Fruit fly (Drosophila melanogaster) whole organism, embryonic: ENCODE results near the gene CG14341.

ENCODE experiments used
- Ada2b ChIP-seq: fragments of 200-800 bp; sonication (Bioruptor generic); IDR thresholded peaks from 2 replicates; pipeline ENCODE4 v1.3.6; 2022; ENCODE audit warnings: missing biosample characterization, missing genetic modification characterization
- CG10565 ChIP-seq: fragments of 200-800 bp; sonication (Bioruptor generic); optimal IDR thresholded peaks from 3 replicates; lab custom pipeline; 2016; ENCODE audit warnings: missing biosample characterization, mild to moderate bottlenecking, missing genetic modification characterization
- CG10959 ChIP-seq: fragments of 200-800 bp; sonication (Bioruptor generic); IDR thresholded peaks from 2 replicates; pipeline ENCODE4 v1.3.6; 2022; ENCODE audit warnings: missing biosample characterization, missing genetic modification characterization
- CG13287 ChIP-seq: fragments of 200-800 bp; sonication (Bioruptor generic); IDR thresholded peaks from 2 replicates; pipeline ENCODE4 v1.3.6; 2022; ENCODE audit warnings: missing biosample characterization, missing genetic modification characterization; ENCODE audit not compliant: partially characterized antibody
- CG14860 ChIP-seq: fragments of 200-800 bp; sonication (Bioruptor generic); IDR thresholded peaks from 3 replicates; pipeline ENCODE4 v1.3.6; 2022; ENCODE audit warnings: missing biosample characterization, missing genetic modification characterization; ENCODE audit not compliant: partially characterized antibody
- CG15601 ChIP-seq: fragments of 200-800 bp; sonication (Bioruptor generic); optimal IDR thresholded peaks from 3 replicates; lab custom pipeline; 2019; ENCODE audit warnings: missing biosample characterization, mild to moderate bottlenecking, missing genetic modification characterization, moderate library complexity
- CG17186 ChIP-seq: fragments of 200-800 bp; sonication (Bioruptor generic); optimal IDR thresholded peaks from 3 replicates; lab custom pipeline; 2017; ENCODE audit warnings: missing biosample characterization, missing genetic modification reagents, missing genetic modification characterization
- CG2712 ChIP-seq: fragments of 200-800 bp; optimal IDR thresholded peaks from 3 replicates; lab custom pipeline; 2019; ENCODE audit warnings: missing biosample characterization, mild to moderate bottlenecking, missing genetic modification characterization, moderate library complexity
- CG2875 ChIP-seq: fragments of 200-800 bp; sonication (Bioruptor generic); optimal IDR thresholded peaks from 2 replicates; lab custom pipeline; 2017; ENCODE audit warnings: missing biosample characterization, mild to moderate bottlenecking, missing genetic modification characterization, missing genetic modification reagents
- CG30431 ChIP-seq: fragments of 200-800 bp; sonication (Bioruptor generic); optimal IDR thresholded peaks from 2 replicates; lab custom pipeline; 2017; ENCODE audit warnings: missing biosample characterization, missing genetic modification characterization
- CG32772 ChIP-seq: fragments of 200-800 bp; sonication (Bioruptor generic); IDR thresholded peaks from 2 replicates; pipeline ENCODE4 v1.3.6; 2022; ENCODE audit warnings: missing biosample characterization, missing genetic modification characterization
- CG3838 ChIP-seq: fragments of 200-800 bp; sonication (Bioruptor generic); optimal IDR thresholded peaks from 3 replicates; lab custom pipeline; 2016; ENCODE audit warnings: missing biosample characterization, missing genetic modification characterization
- CG4404 ChIP-seq: fragments of 200-800 bp; sonication (Bioruptor generic); IDR thresholded peaks from 2 replicates; pipeline ENCODE4 v1.3.6; 2022; ENCODE audit warnings: missing biosample characterization, missing genetic modification characterization
- CG4707 ChIP-seq: fragments of 200-800 bp; sonication (Bioruptor generic); optimal IDR thresholded peaks from 2 replicates; lab custom pipeline; 2018; ENCODE audit warnings: missing biosample characterization, mild to moderate bottlenecking, missing genetic modification characterization, moderate library complexity
- CG6854 ChIP-seq: fragments of 200-800 bp; sonication (Bioruptor generic); optimal IDR thresholded peaks from 3 replicates; lab custom pipeline; 2017; ENCODE audit warnings: missing biosample characterization, mild to moderate bottlenecking, missing genetic modification characterization
- CG7372 ChIP-seq: fragments of 200-800 bp; sonication (Bioruptor generic); IDR thresholded peaks from 2 replicates; pipeline ENCODE4 v1.3.6; 2022; ENCODE audit warnings: missing biosample characterization, missing genetic modification characterization
- CG7745 ChIP-seq: fragments of 200-800 bp; sonication (Bioruptor generic); optimal IDR thresholded peaks from 2 replicates; lab custom pipeline; 2018; ENCODE audit warnings: missing biosample characterization, mild to moderate bottlenecking, missing genetic modification characterization, moderate library complexity
- CG7786 ChIP-seq: fragments of 200-800 bp; sonication (Bioruptor generic); optimal IDR thresholded peaks from 2 replicates; lab custom pipeline; 2016; ENCODE audit warnings: missing biosample characterization, missing genetic modification characterization
- Drgx ChIP-seq: fragments of 200-800 bp; sonication (Bioruptor generic); IDR thresholded peaks from 2 replicates; pipeline ENCODE4 v1.3.6; 2022; ENCODE audit warnings: missing biosample characterization, missing genetic modification characterization
- Ets65A ChIP-seq: fragments of 200-800 bp; sonication (Bioruptor generic); peaks from one replicate; lab custom pipeline; 2016; ENCODE audit warnings: missing biosample characterization, missing genetic modification characterization
- Fer2 ChIP-seq: fragments of 200-800 bp; sonication (Bioruptor generic); optimal IDR thresholded peaks from 2 replicates; lab custom pipeline; 2018; ENCODE audit warnings: missing biosample characterization, mild to moderate bottlenecking, missing genetic modification characterization, moderate library complexity
- HLH4C ChIP-seq: fragments of 200-800 bp; sonication (Bioruptor generic); IDR thresholded peaks from 3 replicates; pipeline ENCODE4 v1.3.6; 2022; ENCODE audit warnings: missing biosample characterization, missing genetic modification characterization; ENCODE audit not compliant: partially characterized antibody
- Hey ChIP-seq: fragments of 200-800 bp; sonication (Bioruptor generic); optimal IDR thresholded peaks from 3 replicates; lab custom pipeline; 2018; ENCODE audit warnings: missing biosample characterization, mild to moderate bottlenecking, missing genetic modification characterization
- HmgZ ChIP-seq: fragments of 200-800 bp; sonication (Bioruptor generic); optimal IDR thresholded peaks from 2 replicates; lab custom pipeline; 2018; ENCODE audit warnings: missing biosample characterization, mild to moderate bottlenecking, missing genetic modification characterization
- Hmr ChIP-seq: fragments of 200-800 bp; sonication (Bioruptor generic); optimal IDR thresholded peaks from 3 replicates; lab custom pipeline; 2017; ENCODE audit warnings: mild to moderate bottlenecking, missing biosample characterization, missing genetic modification reagents, missing genetic modification characterization
- Hmx ChIP-seq: fragments of 200-800 bp; sonication (Bioruptor generic); optimal IDR thresholded peaks from 2 replicates; lab custom pipeline; 2016; ENCODE audit warnings: missing biosample characterization, missing genetic modification characterization
- Lim3 ChIP-seq: fragments of 200-800 bp; sonication (Bioruptor generic); IDR thresholded peaks from 2 replicates; pipeline ENCODE4 v1.3.6; 2022; ENCODE audit warnings: missing biosample characterization, missing genetic modification characterization
- NC2α ChIP-seq: fragments of 200-800 bp; sonication (Bioruptor generic); optimal IDR thresholded peaks from 2 replicates; lab custom pipeline; 2016; ENCODE audit warnings: missing biosample characterization, missing genetic modification characterization
- Neu2 ChIP-seq: fragments of 200-800 bp; sonication (Bioruptor generic); optimal IDR thresholded peaks from 3 replicates; lab custom pipeline; 2016; ENCODE audit warnings: missing biosample characterization, missing genetic modification characterization, borderline replicate concordance
- Poxn ChIP-seq: fragments of 200-800 bp; sonication (Bioruptor generic); IDR thresholded peaks from 2 replicates; pipeline ENCODE4 v1.3.6; 2022; ENCODE audit warnings: missing biosample characterization, missing genetic modification characterization
- Six4 ChIP-seq: fragments of 200-800 bp; sonication (Bioruptor generic); optimal IDR thresholded peaks from 2 replicates; lab custom pipeline; 2016; ENCODE audit warnings: missing biosample characterization, missing genetic modification characterization
- TFAM ChIP-seq: fragments of 200-800 bp; sonication (Bioruptor generic); optimal IDR thresholded peaks from 2 replicates; lab custom pipeline; 2017; ENCODE audit warnings: missing biosample characterization, missing genetic modification characterization, inconsistent platforms
- chm ChIP-seq: fragments of 200-800 bp; sonication (Bioruptor generic); IDR thresholded peaks from 2 replicates; pipeline ENCODE4 v1.3.6; 2022; ENCODE audit warnings: missing biosample characterization, missing genetic modification characterization
- da ChIP-seq: fragments of 200-800 bp; sonication (Bioruptor generic); optimal IDR thresholded peaks from 2 replicates; lab custom pipeline; 2016; ENCODE audit warnings: missing biosample characterization, missing genetic modification characterization
- en ChIP-seq: fragments of 200-800 bp; sonication (Bioruptor generic); optimal IDR thresholded peaks from 2 replicates; lab custom pipeline; 2016; ENCODE audit warnings: missing biosample characterization, missing genetic modification characterization
- fd3F ChIP-seq: fragments of 200-800 bp; sonication (Bioruptor generic); optimal IDR thresholded peaks from 2 replicates; lab custom pipeline; 2018; ENCODE audit warnings: missing biosample characterization, mild to moderate bottlenecking, missing genetic modification characterization, moderate library complexity
- gcm2 ChIP-seq: fragments of 200-800 bp; sonication (Bioruptor generic); optimal IDR thresholded peaks from 2 replicates; lab custom pipeline; 2016; ENCODE audit warnings: missing biosample characterization, missing genetic modification characterization
- gsb-n ChIP-seq: fragments of 200-800 bp; sonication (Bioruptor generic); optimal IDR thresholded peaks from 3 replicates; lab custom pipeline; 2018; ENCODE audit warnings: missing biosample characterization, mild to moderate bottlenecking, missing genetic modification characterization
- gt ChIP-seq: fragments of 200-800 bp; sonication (Bioruptor generic); IDR thresholded peaks from 2 replicates; pipeline ENCODE4 v1.3.6; 2022; ENCODE audit warnings: missing biosample characterization, missing genetic modification characterization
- ham ChIP-seq: fragments of 200-800 bp; sonication (Bioruptor generic); IDR thresholded peaks from 2 replicates; pipeline ENCODE4 v1.3.6; 2022; ENCODE audit warnings: missing biosample characterization, missing genetic modification characterization
- insv ChIP-seq, 2 experiments: fragments of 200-800 bp; sonication (Bioruptor generic); optimal IDR thresholded peaks; 3 replicates each; lab custom pipeline; 2016 to 2018; ENCODE audit warnings: missing biosample characterization in 2 of 2, missing genetic modification characterization in 2 of 2
- lmd ChIP-seq: fragments of 200-800 bp; sonication (Bioruptor generic); IDR thresholded peaks from 2 replicates; pipeline ENCODE4 v1.3.6; 2022; ENCODE audit warnings: missing biosample characterization, missing genetic modification characterization
- maf-S ChIP-seq: fragments of 200-800 bp; sonication (Bioruptor generic); optimal IDR thresholded peaks from 2 replicates; lab custom pipeline; 2016; ENCODE audit warnings: missing biosample characterization, missing genetic modification characterization
- mam ChIP-seq: fragments of 200-800 bp; sonication (Bioruptor generic); optimal IDR thresholded peaks from 3 replicates; lab custom pipeline; 2016; ENCODE audit warnings: missing biosample characterization, missing genetic modification characterization
- mld ChIP-seq: fragments of 200-800 bp; sonication (Bioruptor generic); IDR thresholded peaks from 3 replicates; pipeline ENCODE4 v1.3.6; 2022; ENCODE audit warnings: missing biosample characterization, missing genetic modification characterization; ENCODE audit not compliant: partially characterized antibody
- pita ChIP-seq: fragments of 200-800 bp; sonication (Bioruptor generic); optimal IDR thresholded peaks from 2 replicates; lab custom pipeline; 2017; ENCODE audit warnings: missing biosample characterization, mild to moderate bottlenecking, missing genetic modification characterization
- slbo ChIP-seq: fragments of 200-800 bp; sonication (Bioruptor generic); IDR thresholded peaks from 2 replicates; pipeline ENCODE4 v1.3.6; 2022; ENCODE audit warnings: missing biosample characterization, missing genetic modification characterization
- slou ChIP-seq: fragments of 200-800 bp; sonication (Bioruptor generic); optimal IDR thresholded peaks from 3 replicates; lab custom pipeline; 2016; ENCODE audit warnings: missing biosample characterization, missing genetic modification characterization
- toy ChIP-seq: fragments of 200-800 bp; sonication (Bioruptor generic); IDR thresholded peaks from 2 replicates; pipeline ENCODE4 v1.3.6; 2022; ENCODE audit warnings: missing biosample characterization, missing genetic modification characterization
- trh ChIP-seq: fragments of 200-800 bp; sonication (Bioruptor generic); optimal IDR thresholded peaks from 2 replicates; lab custom pipeline; 2016; ENCODE audit warnings: missing biosample characterization, missing genetic modification characterization
- vfl ChIP-seq: fragments of 200-800 bp; sonication (Bioruptor generic); optimal IDR thresholded peaks from 2 replicates; lab custom pipeline; 2016; ENCODE audit warnings: missing biosample characterization, missing genetic modification characterization
- zf30C ChIP-seq: fragments of 200-800 bp; sonication (Bioruptor generic); optimal IDR thresholded peaks from 3 replicates; lab custom pipeline; 2018; ENCODE audit warnings: missing biosample characterization, mild to moderate bottlenecking, missing genetic modification characterization

Gene CG14341

DNA sequence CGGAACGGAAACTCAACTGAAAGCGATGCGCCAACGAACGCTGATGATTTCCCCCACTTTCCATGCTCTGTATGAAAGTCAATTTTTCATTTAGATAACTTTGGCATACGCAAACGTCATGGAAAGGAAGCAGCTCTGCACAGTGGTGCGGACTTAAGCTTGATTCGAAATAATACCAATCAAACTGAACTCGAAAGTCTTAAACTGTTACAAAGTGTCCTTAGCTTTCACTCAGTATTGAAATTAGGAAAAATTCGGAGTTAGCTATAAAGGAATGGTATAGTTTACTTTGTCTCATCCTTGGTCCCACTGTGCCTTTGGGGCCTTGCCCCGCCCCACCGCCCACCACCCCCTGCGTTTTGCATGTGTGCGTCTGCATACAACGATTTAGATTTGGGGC lies 41.1 kb downstream of the CG14341 start (continued):
- TF ChIP-seq mam (GFP tag; lab: Kevin White, UChicago), result peak; percentile 1
- TF ChIP-seq CG4707 (GFP tag; lab: Kevin White, UChicago), result no peak
- TF ChIP-seq vfl, result peak; percentile 20
- no peak for TF ChIP-seq Hmx (GFP tag; lab: Kevin White, UChicago)
- no peak for TF ChIP-seq zf30C (GFP tag; lab: Kevin White, UChicago)
- TF ChIP-seq insv (GFP tag; optimal IDR thresholded peaks at IDR 0.05; lab: Kevin White, UChicago), result no peak
- TF ChIP-seq CG14860, result no peak
- TF ChIP-seq Ets65A (GFP tag; lab: Kevin White, UChicago), result peak; percentile 82
- TF ChIP-seq ham (GFP tag; lab: Robert Waterston, UW), result no peak
- TF ChIP-seq CG15601 (tag; lab: Kevin White, UChicago), result peak; percentile 2
- no peak for TF ChIP-seq en (GFP tag; lab: Kevin White, UChicago)
- TF ChIP-seq slou (GFP tag; lab: Kevin White, UChicago), result peak; percentile 4
- TF ChIP-seq HLH4C (GFP tag; lab: Robert Waterston, UW), result no peak
- peak; percentile 41 for TF ChIP-seq CG2712
- peak; percentile 52 for TF ChIP-seq CG32772 (GFP tag; lab: Robert Waterston, UW)
- TF ChIP-seq CG30431, result no peak
- TF ChIP-seq CG3838 (GFP tag; lab: Kevin White, UChicago), result no peak
- TF ChIP-seq CG7745 (tag; lab: Kevin White, UChicago), result no peak
- TF ChIP-seq CG10959 (GFP tag; lab: Robert Waterston, UW), result 0 out of 2 replicates have a peak, but pooled peaks have one; percentile 36
- no peak for TF ChIP-seq gt (GFP tag; lab: Robert Waterston, UW)
- TF ChIP-seq CG10565 (GFP tag; lab: Kevin White, UChicago), result no peak
- TF ChIP-seq Drgx, result no peak
- TF ChIP-seq slbo, result peak; percentile 85
- TF ChIP-seq Neu2, result no peak
- TF ChIP-seq maf-S (GFP tag; lab: Kevin White, UChicago), result no peak
- peak; percentile 84 for TF ChIP-seq Hmr (GFP tag; lab: Kevin White, UChicago)
- peak; percentile 32 for TF ChIP-seq CG6854
- peak; percentile 5 for TF ChIP-seq CG2875 (GFP tag; lab: Kevin White, UChicago)
- no peak for TF ChIP-seq gcm2 (GFP tag; lab: Kevin White, UChicago)
- peak; percentile 41; the same call in 1 of the 2 replicates for TF ChIP-seq toy (GFP tag; lab: Robert Waterston, UW)
- peak; percentile 42 for TF ChIP-seq CG7786 (GFP tag; lab: Kevin White, UChicago)
- no peak for TF ChIP-seq da (GFP tag; lab: Kevin White, UChicago)
- no peak for TF ChIP-seq gsb-n (tag; lab: Kevin White, UChicago)
- TF ChIP-seq fd3F (GFP tag; lab: Kevin White, UChicago), result no peak
- no peak for TF ChIP-seq Six4 (GFP tag; lab: Kevin White, UChicago)
- peak; percentile 49; the same call in 1 of the 2 replicates for TF ChIP-seq CG7372 (GFP tag; lab: Robert Waterston, UW)
- no peak for TF ChIP-seq CG13287
- TF ChIP-seq HmgZ (tag; lab: Kevin White, UChicago), result peak; percentile 29
- no peak for TF ChIP-seq mld (GFP tag; lab: Robert Waterston, UW)
- peak; percentile 9; the same call in 1 of the 2 replicates for TF ChIP-seq Poxn (GFP tag; lab: Robert Waterston, UW)
- peak; percentile 1 for TF ChIP-seq Fer2 (tag; lab: Kevin White, UChicago)
- TF ChIP-seq CG17186 (GFP tag; lab: Kevin White, UChicago), result no peak
- peak; percentile 70; the same call in 1 of the 2 replicates for TF ChIP-seq lmd
- TF ChIP-seq CG4404 (GFP tag; lab: Robert Waterston, UW), result no peak
- TF ChIP-seq TFAM (GFP tag; lab: Kevin White, UChicago), result no peak
- no peak for TF ChIP-seq NC2α
- peak; percentile 78 for TF ChIP-seq Ada2b (GFP tag; lab: Robert Waterston, UW)
- no peak for TF ChIP-seq trh (GFP tag; lab: Kevin White, UChicago)
- peak; percentile 17 for TF ChIP-seq Hey (tag; lab: Kevin White, UChicago)
- no peak for TF ChIP-seq chm (GFP tag; lab: Robert Waterston, UW)
- no peak for TF ChIP-seq pita (GFP tag; lab: Kevin White, UChicago)
- TF ChIP-seq Lim3 (GFP tag; lab: Robert Waterston, UW), result no peak
